Worm (Caenorhabditis elegans): ENCODE measurements around the gene R09A8.5.
A peak's percentile ranks its signal among the peaks of the same experiment; 100 is the strongest.

Gene R09A8.5

ce11 chrX:12664987-12665451 lies 24.7 kb upstream of the R09A8.5 start (continued):
- TF ChIP-seq ceh-9 (tag; optimal IDR thresholded peaks at IDR 0.05) (peak; percentile 81), hlh-30 (tag; optimal IDR thresholded peaks at IDR 0.05; ENCODE audit: insufficient read depth) (peak; percentile 90), elt-2 (tag; optimal IDR thresholded peaks at IDR 0.05) (peak; percentile 92), hlh-13 (GFP tag; optimal IDR thresholded peaks at IDR 0.05) (peak; percentile 85), ceh-19 (GFP tag; optimal IDR thresholded peaks at IDR 0.05) (peak; percentile 93), T23F11.4 (GFP tag; optimal IDR thresholded peaks at IDR 0.05) (peak; percentile 91), ceh-34 (tag; optimal IDR thresholded peaks at IDR 0.05) (peak; percentile 94), C08G9.2 (tag; optimal IDR thresholded peaks at IDR 0.05) (peak; percentile 81), nhr-11 (tag; optimal IDR thresholded peaks at IDR 0.05) (no peak), syd-9 (tag; optimal IDR thresholded peaks at IDR 0.05) (peak; percentile 92), lim-6 (tag; optimal IDR thresholded peaks at IDR 0.05) (peak; percentile 89), dmd-4 (tag; optimal IDR thresholded peaks at IDR 0.05; ENCODE audit: borderline replicate concordance) (peak; percentile 92), ahr-1 (tag; optimal IDR thresholded peaks at IDR 0.05) (peak; percentile 94), ceh-22 (tag; optimal IDR thresholded peaks at IDR 0.05) (no peak), unc-3 (GFP tag; conservative IDR thresholded peaks at IDR 0.05) (peak; percentile 96), unc-3 (tag; optimal IDR thresholded peaks at IDR 0.05) (peak; percentile 92), hlh-6 (tag; optimal IDR thresholded peaks at IDR 0.05) (peak; percentile 95), fax-1 (tag; optimal IDR thresholded peaks at IDR 0.05) (peak; percentile 92), K02D7.2 (tag; optimal IDR thresholded peaks at IDR 0.05) (peak; percentile 87), hlh-8 (tag; optimal IDR thresholded peaks at IDR 0.05) (peak; percentile 85), lin-11 (tag; optimal IDR thresholded peaks at IDR 0.05) (peak; percentile 81), odd-2 (tag; optimal IDR thresholded peaks at IDR 0.05) (peak; percentile 63), ceh-30 (tag; optimal IDR thresholded peaks at IDR 0.05) (peak; percentile 70), ceh-14 (tag; optimal IDR thresholded peaks at IDR 0.05) (peak; percentile 93), npax-4 (tag; optimal IDR thresholded peaks at IDR 0.05) (peak; percentile 84), ceh-24 (tag; optimal IDR thresholded peaks at IDR 0.05) (peak; percentile 83)

- TF ChIP-seq lim-6 (tag; optimal IDR thresholded peaks at IDR 0.05): no peak
- no peak for TF ChIP-seq mec-3 (tag; optimal IDR thresholded peaks at IDR 0.05; ENCODE audit: borderline replicate concordance)
- no peak for TF ChIP-seq ceh-34 (tag; optimal IDR thresholded peaks at IDR 0.05)
- no peak for TF ChIP-seq ceh-24 (tag; optimal IDR thresholded peaks at IDR 0.05)
- TF ChIP-seq npax-4 (tag; optimal IDR thresholded peaks at IDR 0.05): no peak
- no peak for TF ChIP-seq tbx-2 (tag; optimal IDR thresholded peaks at IDR 0.05)
- no peak for TF ChIP-seq hlh-8 (tag; optimal IDR thresholded peaks at IDR 0.05)
- TF ChIP-seq ztf-16 (tag; optimal IDR thresholded peaks at IDR 0.05): no peak
- TF ChIP-seq tbx-7 (tag; optimal IDR thresholded peaks at IDR 0.05): no peak
- no peak for TF ChIP-seq elt-4 (tag; optimal IDR thresholded peaks at IDR 0.05)
These were observed 24.1 kb upstream of the R09A8.5 start for ce11 chrX:12664443-12664842.

ce11 chrX:12663537-12663936 lies 23.2 kb upstream of the R09A8.5 start, which contains the start of gene nlp-76:
Gene nlp-76, minus strand, starts transcription at chrX:12663903.
- TF ChIP-seq sox-4 (tag; optimal IDR thresholded peaks at IDR 0.05) (no peak), unc-42 (tag; optimal IDR thresholded peaks at IDR 0.05) (peak; percentile 29)

ce11 chrX:12663114-12663513 lies 22.8 kb upstream of the R09A8.5 start:
- no peak for TF ChIP-seq dmd-4 (tag; optimal IDR thresholded peaks at IDR 0.05; ENCODE audit: borderline replicate concordance)
- TF ChIP-seq pqm-1 (tag; optimal IDR thresholded peaks at IDR 0.05): no peak
- TF ChIP-seq unc-42 (tag; optimal IDR thresholded peaks at IDR 0.05): no peak
- TF ChIP-seq ceh-48 (tag; optimal IDR thresholded peaks at IDR 0.05): no peak
- TF ChIP-seq T23F11.4 (GFP tag; optimal IDR thresholded peaks at IDR 0.05): no peak
- TF ChIP-seq ztf-16 (tag; optimal IDR thresholded peaks at IDR 0.05): no peak
- no peak for TF ChIP-seq elt-2 (tag; optimal IDR thresholded peaks at IDR 0.05)
- no peak for TF ChIP-seq hlh-15 (tag; optimal IDR thresholded peaks at IDR 0.05)
- no peak for TF ChIP-seq K09A11.1 (tag; optimal IDR thresholded peaks at IDR 0.05; ENCODE audit: insufficient read depth)
- TF ChIP-seq fkh-10 (GFP tag; optimal IDR thresholded peaks at IDR 0.05): no peak
- TF ChIP-seq tbx-2 (tag; optimal IDR thresholded peaks at IDR 0.05): no peak
- TF ChIP-seq ceh-30 (tag; optimal IDR thresholded peaks at IDR 0.05): no peak
- TF ChIP-seq unc-3 (GFP tag; conservative IDR thresholded peaks at IDR 0.05): no peak
- no peak for TF ChIP-seq unc-3 (tag; optimal IDR thresholded peaks at IDR 0.05)
- no peak for TF ChIP-seq C38D4.7 (GFP tag; optimal IDR thresholded peaks at IDR 0.05)
- no peak for TF ChIP-seq unc-86 (tag; optimal IDR thresholded peaks at IDR 0.05)
- TF ChIP-seq unc-55 (GFP tag; optimal IDR thresholded peaks at IDR 0.05): no peak
- no peak for TF ChIP-seq pax-1 (tag; optimal IDR thresholded peaks at IDR 0.05)

Measured in whole organism, late embryonic.